Worm (Caenorhabditis elegans): ENCODE data around the gene T12A7.2.

ce11 chrIV:11759852-11760251 is 1.1 kb downstream of the T12A7.2 start:
- TF ChIP-seq nhr-80 (tag; optimal IDR thresholded peaks at IDR 0.05) (no peak), B0019.2 (GFP tag; conservative IDR thresholded peaks at IDR 0.05) (no peak), F37B4.10 (GFP tag; IDR thresholded peaks at IDR 0.05) (no peak), fkh-3 (tag; optimal IDR thresholded peaks at IDR 0.05) (no peak), ztf-25 (GFP tag; IDR thresholded peaks at IDR 0.05) (no peak), F55B11.4 (tag; optimal IDR thresholded peaks at IDR 0.05; ENCODE audit: borderline replicate concordance, insufficient read depth) (no peak), F39B2.1 (GFP tag; IDR thresholded peaks at IDR 0.05) (no peak), ceh-27 (GFP tag; optimal IDR thresholded peaks at IDR 0.05) (no peak), madf-8 (GFP tag; conservative IDR thresholded peaks at IDR 0.05) (no peak), ZK185.1 (tag; optimal IDR thresholded peaks at IDR 0.05; ENCODE audit: poor library complexity, severe bottlenecking) (no peak)

All from whole organism, young adult.